Worm (Caenorhabditis elegans): ENCODE measurements around the gene C24A3.2.

C24A3.2 gene

ce11 chrX:9027304-9027703 lies 30.0 kb downstream of the C24A3.2 start, which contains the start of gene T25B6.3:
Gene T25B6.3, plus strand, starts transcription at chrX:9027604.
- TF ChIP-seq zag-1 (tag; optimal IDR thresholded peaks at IDR 0.05) (no peak), aha-1 (tag) (peak; percentile 34)

ce11 chrX:9028909-9029520 lies 31.7 kb downstream of the C24A3.2 start, which contains the start of gene snf-12:
Gene snf-12, plus strand, starts transcription at chrX:9029470.
- no peak for TF ChIP-seq fkh-10 (GFP tag; optimal IDR thresholded peaks at IDR 0.05)
- TF ChIP-seq aha-1 (tag) = peak; percentile 64
- no peak for TF ChIP-seq egl-43 (GFP tag; IDR thresholded peaks at IDR 0.05)
- peak; percentile 7 for TF ChIP-seq nhr-25 (tag; optimal IDR thresholded peaks at IDR 0.05; ENCODE audit: borderline replicate concordance, insufficient read depth)
- TF ChIP-seq snpc-1.2 (GFP tag; IDR thresholded peaks at IDR 0.05) = no peak
- peak; percentile 50 for TF ChIP-seq nhr-28 (tag; optimal IDR thresholded peaks at IDR 0.05)

- TF ChIP-seq php-3 (GFP tag; IDR thresholded peaks at IDR 0.05) (0 out of 2 replicates have a peak, but pooled peaks have one; percentile 31), daf-8 (GFP tag; IDR thresholded peaks at IDR 0.05) (no peak), mdt-29 (GFP tag; IDR thresholded peaks at IDR 0.05) (no peak), F49E8.2 (tag; optimal IDR thresholded peaks at IDR 0.05; ENCODE audit: borderline replicate concordance) (no peak), F26F4.8 (GFP tag; conservative IDR thresholded peaks at IDR 0.05) (no peak), lin-38 (GFP tag; IDR thresholded peaks at IDR 0.05) (no peak), zfp-3 (GFP tag; conservative IDR thresholded peaks at IDR 0.05) (no peak), pqm-1 (tag; optimal IDR thresholded peaks at IDR 0.05) (peak; percentile 87), fkh-10 (GFP tag; optimal IDR thresholded peaks at IDR 0.05) (no peak), nhr-77 (tag; optimal IDR thresholded peaks at IDR 0.05) (no peak), tra-1 (GFP tag; IDR thresholded peaks at IDR 0.05) (no peak), dmd-6 (GFP tag; IDR thresholded peaks at IDR 0.05) (peak; percentile 57), hlh-11 (tag; optimal IDR thresholded peaks at IDR 0.05) (peak; percentile 36), nhr-28 (tag; optimal IDR thresholded peaks at IDR 0.05) (peak; percentile 53), gei-8 (GFP tag; optimal IDR thresholded peaks at IDR 0.05) (no peak), T20F7.1 (GFP tag; optimal IDR thresholded peaks at IDR 0.05) (no peak), dpl-1 (GFP tag; optimal IDR thresholded peaks at IDR 0.05) (no peak), ces-1 (GFP tag; optimal IDR thresholded peaks at IDR 0.05) (no peak)
Observed at ce11 chrX:9034310-9034709, 37.0 kb downstream of the C24A3.2 start, which contains the start of gene nep-22. Gene nep-22, plus strand, starts transcription at chrX:9034554.

- TF ChIP-seq fos-1 (tag; optimal IDR thresholded peaks at IDR 0.05) (no peak), egl-43 (GFP tag; IDR thresholded peaks at IDR 0.05) (no peak), unc-62 (GFP tag; optimal IDR thresholded peaks at IDR 0.05 in 1 of 2) (peak in 1 of 2 experiments; percentile 77), unc-62 (tag; optimal IDR thresholded peaks at IDR 0.05) (no peak), daf-8 (GFP tag; IDR thresholded peaks at IDR 0.05) (no peak), lin-1 (GFP tag; IDR thresholded peaks at IDR 0.05) (no peak), nhr-11 (tag; optimal IDR thresholded peaks at IDR 0.05) (no peak), nhr-10 (tag; optimal IDR thresholded peaks at IDR 0.05) (no peak), aha-1 (tag) (peak; percentile 68), pqm-1 (tag; optimal IDR thresholded peaks at IDR 0.05) (peak; percentile 73), ztf-7 (tag; optimal IDR thresholded peaks at IDR 0.05) (peak; percentile 64), hlh-11 (tag; optimal IDR thresholded peaks at IDR 0.05) (peak; percentile 19), daf-16 (GFP tag; optimal IDR thresholded peaks at IDR 0.05) (no peak), daf-16 (tag; optimal IDR thresholded peaks at IDR 0.05) (peak; percentile 9), lin-39 (tag; optimal IDR thresholded peaks at IDR 0.05) (no peak)
Observed at ce11 chrX:9035142-9035541, 37.8 kb downstream of the C24A3.2 start.

ce11 chrX:9036237-9036636 lies 38.9 kb downstream of the C24A3.2 start:
- TF ChIP-seq ZK546.5 (tag; optimal IDR thresholded peaks at IDR 0.05) (no peak), zag-1 (tag; optimal IDR thresholded peaks at IDR 0.05) (no peak), unc-39 (tag; optimal IDR thresholded peaks at IDR 0.05) (no peak), hlh-11 (tag; optimal IDR thresholded peaks at IDR 0.05) (peak; percentile 22), lin-29 (GFP tag; IDR thresholded peaks at IDR 0.05) (no peak), snpc-1.2 (GFP tag; IDR thresholded peaks at IDR 0.05) (no peak), pqm-1 (tag; optimal IDR thresholded peaks at IDR 0.05) (peak; percentile 88), spr-3 (GFP tag; optimal IDR thresholded peaks at IDR 0.05) (no peak), pha-4 (GFP tag; IDR thresholded peaks at IDR 0.05) (no peak), pha-4 (tag; optimal IDR thresholded peaks at IDR 0.05) (no peak), egl-27 (tag; optimal IDR thresholded peaks at IDR 0.05) (no peak), nhr-28 (tag; optimal IDR thresholded peaks at IDR 0.05) (peak; percentile 50), nhr-237 (tag; optimal IDR thresholded peaks at IDR 0.05) (no peak), dmd-6 (GFP tag; IDR thresholded peaks at IDR 0.05) (no peak), rbr-2 (tag; optimal IDR thresholded peaks at IDR 0.05) (no peak), php-3 (GFP tag; IDR thresholded peaks at IDR 0.05) (peak; percentile 36; the same call in 1 of the 2 replicates), nhr-77 (tag; optimal IDR thresholded peaks at IDR 0.05) (no peak), aha-1 (tag) (peak; percentile 61)
